Worm (Caenorhabditis elegans) whole organism, mixed stage, embryonic: Measurements from ENCODE around the gene srx-110.

Source experiments
- M03D4.4 ChIP-seq: sonication (generic microtip); optimal IDR thresholded peaks from 2 replicates; lab custom pipeline; 2017; ENCODE audit warnings: mild to moderate bottlenecking, missing genetic modification characterization, missing compliant biosample characterization
- bed-3 ChIP-seq: fragments of 200-800 bp; sonication (Bioruptor generic); optimal IDR thresholded peaks from 3 replicates; lab custom pipeline; 2018; ENCODE audit warnings: mild to moderate bottlenecking, missing genetic modification characterization, moderate library complexity, missing compliant biosample characterization
- blmp-1 ChIP-seq: fragments of 150-350 bp; optimal IDR thresholded peaks from 2 replicates; lab custom pipeline; 2014; ENCODE audit warnings: missing biosample characterization, missing genetic modification characterization
- ceh-39 ChIP-seq: fragments of 150-350 bp; optimal IDR thresholded peaks from 2 replicates; lab custom pipeline; 2014; ENCODE audit warnings: missing biosample characterization, missing genetic modification characterization
- ceh-43 ChIP-seq: fragments of 200-800 bp; sonication (Bioruptor generic); optimal IDR thresholded peaks from 2 replicates; lab custom pipeline; 2018; ENCODE audit warnings: mild to moderate bottlenecking, missing genetic modification characterization, moderate library complexity, missing compliant biosample characterization
- ceh-83 ChIP-seq: fragments of 200-800 bp; sonication (Bioruptor generic); optimal IDR thresholded peaks from 2 replicates; lab custom pipeline; 2018; ENCODE audit warnings: mild to moderate bottlenecking, missing genetic modification characterization, missing compliant biosample characterization
- cnd-1 ChIP-seq: fragments of 200-800 bp; sonication (Bioruptor generic); optimal IDR thresholded peaks from 2 replicates; lab custom pipeline; 2018; ENCODE audit warnings: mild to moderate bottlenecking, missing genetic modification characterization, missing compliant biosample characterization
- drap-1 ChIP-seq: fragments of 200-800 bp; sonication (Bioruptor generic); optimal IDR thresholded peaks from 3 replicates; lab custom pipeline; 2018; ENCODE audit warnings: mild to moderate bottlenecking, missing genetic modification characterization, missing compliant biosample characterization
- elt-1 ChIP-seq: sonication (generic microtip); optimal IDR thresholded peaks from 2 replicates; lab custom pipeline; 2017; ENCODE audit warnings: missing genetic modification characterization, mild to moderate bottlenecking, missing compliant biosample characterization, antibody characterized with exemption, moderate library complexity, borderline replicate concordance; ENCODE audit not compliant: insufficient read depth
- elt-3 ChIP-seq: fragments of 150-350 bp; optimal IDR thresholded peaks from 2 replicates; lab custom pipeline; 2014; ENCODE audit warnings: missing biosample characterization, missing genetic modification characterization
- flh-1 ChIP-seq: fragments of 200-800 bp; sonication (Bioruptor generic); optimal IDR thresholded peaks from 2 replicates; lab custom pipeline; 2018; ENCODE audit warnings: mild to moderate bottlenecking, missing genetic modification characterization, moderate library complexity, missing compliant biosample characterization
- ham-2 ChIP-seq: fragments of 200-800 bp; sonication (Bioruptor generic); optimal IDR thresholded peaks from 2 replicates; lab custom pipeline; 2018; ENCODE audit warnings: mild to moderate bottlenecking, missing genetic modification characterization, missing compliant biosample characterization
- hlh-1 ChIP-seq: fragments of 150-350 bp; optimal IDR thresholded peaks from 2 replicates; lab custom pipeline; 2014; ENCODE audit warnings: missing biosample characterization, missing genetic modification reagents, missing genetic modification characterization
- lin-13 ChIP-seq: fragments of 150-350 bp; optimal IDR thresholded peaks from 2 replicates; lab custom pipeline; 2014; ENCODE audit warnings: missing biosample characterization, missing genetic modification characterization
- lin-32 ChIP-seq: fragments of 200-800 bp; sonication (Bioruptor generic); optimal IDR thresholded peaks from 2 replicates; lab custom pipeline; 2018; ENCODE audit warnings: mild to moderate bottlenecking, missing genetic modification characterization, missing compliant biosample characterization
- lsy-2 ChIP-seq: fragments of 150-350 bp; optimal IDR thresholded peaks from 2 replicates; lab custom pipeline; 2014; ENCODE audit warnings: missing biosample characterization, missing genetic modification characterization
- mab-5 ChIP-seq: fragments of 150-350 bp; optimal IDR thresholded peaks from 2 replicates; lab custom pipeline; 2014; ENCODE audit warnings: missing biosample characterization, missing genetic modification characterization
- mep-1 ChIP-seq: fragments of 150-350 bp; optimal IDR thresholded peaks from 2 replicates; lab custom pipeline; 2017; ENCODE audit warnings: missing biosample characterization, missing genetic modification reagents, missing genetic modification characterization, inconsistent platforms
- mls-2 ChIP-seq: sonication (generic microtip); optimal IDR thresholded peaks from 2 replicates; lab custom pipeline; 2016; ENCODE audit warnings: mild to moderate bottlenecking, missing genetic modification characterization, moderate library complexity, missing compliant biosample characterization
- nhr-12 ChIP-seq: fragments of 150-350 bp; optimal IDR thresholded peaks from 2 replicates; lab custom pipeline; 2014; ENCODE audit warnings: missing biosample characterization, missing genetic modification characterization
- nhr-2 ChIP-seq: fragments of 150-350 bp; optimal IDR thresholded peaks from 2 replicates; lab custom pipeline; 2014; ENCODE audit warnings: missing biosample characterization, missing genetic modification characterization
- nhr-237 ChIP-seq: fragments of 150-350 bp; optimal IDR thresholded peaks from 2 replicates; lab custom pipeline; 2014; ENCODE audit warnings: missing biosample characterization, missing genetic modification characterization
- nhr-28 ChIP-seq: fragments of 150-350 bp; optimal IDR thresholded peaks from 2 replicates; lab custom pipeline; 2014; ENCODE audit warnings: missing biosample characterization, missing genetic modification characterization
- nhr-76 ChIP-seq: sonication (generic microtip); optimal IDR thresholded peaks from 2 replicates; lab custom pipeline; 2017; ENCODE audit warnings: missing biosample characterization, missing genetic modification characterization
- pha-4 ChIP-seq: fragments of 150-350 bp; optimal IDR thresholded peaks from 2 replicates; lab custom pipeline; 2018; ENCODE audit warnings: missing biosample characterization, missing genetic modification reagents, missing genetic modification characterization
- sem-2 ChIP-seq: fragments of 200-800 bp; sonication (Bioruptor generic); optimal IDR thresholded peaks from 2 replicates; lab custom pipeline; 2018; ENCODE audit warnings: mild to moderate bottlenecking, missing genetic modification characterization, missing compliant biosample characterization
- snpc-4 ChIP-seq: fragments of 150-350 bp; optimal IDR thresholded peaks from 2 replicates; lab custom pipeline; 2014; ENCODE audit warnings: missing biosample characterization, missing genetic modification characterization
- sptf-1 ChIP-seq: sonication (generic microtip); optimal IDR thresholded peaks from 2 replicates; lab custom pipeline; 2017; ENCODE audit warnings: mild to moderate bottlenecking, missing genetic modification characterization, moderate library complexity, missing compliant biosample characterization
- unc-120 ChIP-seq: sonication (generic microtip); optimal IDR thresholded peaks from 2 replicates; lab custom pipeline; 2017; ENCODE audit warnings: missing genetic modification characterization, missing compliant biosample characterization; ENCODE audit not compliant: poor library complexity, severe bottlenecking
- unc-39 ChIP-seq: fragments of 150-350 bp; optimal IDR thresholded peaks from 2 replicates; lab custom pipeline; 2014; ENCODE audit warnings: missing biosample characterization, missing genetic modification characterization
- unc-62 ChIP-seq: fragments of 150-350 bp; optimal IDR thresholded peaks from 2 replicates; lab custom pipeline; 2014; ENCODE audit warnings: missing biosample characterization, missing genetic modification reagents, missing genetic modification characterization
- zip-8 ChIP-seq: fragments of 150-350 bp; optimal IDR thresholded peaks from 2 replicates; lab custom pipeline; 2014; ENCODE audit warnings: missing biosample characterization, missing genetic modification characterization
- ztf-11 ChIP-seq: fragments of 150-350 bp; optimal IDR thresholded peaks from 2 replicates; lab custom pipeline; 2014; ENCODE audit warnings: missing biosample characterization, missing genetic modification characterization

The srx-110 gene

ce11 chrII:3669315-3669714 lies 40.0 kb upstream of the srx-110 start, which contains the start of gene srx-97:
Gene srx-97, minus strand, starts transcription at chrII:3669415.
- no peak for TF ChIP-seq lin-13 (tag; lab: Kevin White, UChicago)
- TF ChIP-seq lsy-2 (tag; lab: Kevin White, UChicago): no peak
- TF ChIP-seq unc-62 (GFP tag; lab: Kevin White, UChicago): no peak
- no peak for TF ChIP-seq mab-5
- TF ChIP-seq snpc-4 (tag; lab: Kevin White, UChicago): no peak
- no peak for TF ChIP-seq ham-2 (GFP tag; lab: Kevin White, UChicago)
- TF ChIP-seq ceh-83: no peak
- TF ChIP-seq unc-39 (tag; lab: Kevin White, UChicago): no peak
- no peak for TF ChIP-seq nhr-28
- TF ChIP-seq ceh-39 (tag; lab: Kevin White, UChicago): no peak
- TF ChIP-seq nhr-12 (tag; lab: Kevin White, UChicago): no peak
- TF ChIP-seq nhr-2: no peak
- no peak for TF ChIP-seq flh-1 (GFP tag; lab: Kevin White, UChicago)
- no peak for TF ChIP-seq cnd-1 (tag; lab: Kevin White, UChicago)

- no peak for TF ChIP-seq zip-8 (tag; lab: Kevin White, UChicago)
- TF ChIP-seq nhr-12 (tag; lab: Kevin White, UChicago): no peak
- TF ChIP-seq elt-1: no peak
- no peak for TF ChIP-seq lin-13 (tag; lab: Kevin White, UChicago)
- TF ChIP-seq elt-3 (tag; lab: Kevin White, UChicago): no peak
- TF ChIP-seq ceh-43 (GFP tag; lab: Kevin White, UChicago): no peak
- no peak for TF ChIP-seq sptf-1 (tag; lab: Kevin White, UChicago)
- TF ChIP-seq mls-2 (tag; lab: Kevin White, UChicago): no peak
- no peak for TF ChIP-seq unc-120 (tag; lab: Kevin White, UChicago)
- no peak for TF ChIP-seq bed-3 (GFP tag; lab: Kevin White, UChicago)
- TF ChIP-seq ztf-11 (tag; lab: Kevin White, UChicago): no peak
- no peak for TF ChIP-seq unc-39 (tag; lab: Kevin White, UChicago)
- no peak for TF ChIP-seq unc-62 (GFP tag; lab: Kevin White, UChicago)
- TF ChIP-seq nhr-2: no peak
- TF ChIP-seq snpc-4 (tag; lab: Kevin White, UChicago): no peak
Observed at ce11 chrII:3670956-3671355, 38.4 kb upstream of the srx-110 start, which contains the start of gene srx-98. Gene srx-98, minus strand, starts transcription at chrII:3671056.

- no peak for TF ChIP-seq cnd-1 (tag; lab: Kevin White, UChicago)
- TF ChIP-seq lsy-2 (tag; lab: Kevin White, UChicago): no peak
- TF ChIP-seq nhr-237 (tag; lab: Kevin White, UChicago): no peak
- no peak for TF ChIP-seq nhr-76 (tag; lab: Kevin White, UChicago)
Observed at ce11 chrII:3673493-3673892, 35.9 kb upstream of the srx-110 start, which contains the start of gene sea-1. Gene sea-1, minus strand, starts transcription at chrII:3673593.

- TF ChIP-seq nhr-237 (tag; lab: Kevin White, UChicago) (no peak), blmp-1 (tag; lab: Kevin White, UChicago) (no peak), M03D4.4 (no peak), nhr-76 (tag; lab: Kevin White, UChicago) (no peak), pha-4 (tag; lab: Kevin White, UChicago) (no peak), flh-1 (GFP tag; lab: Kevin White, UChicago) (no peak), bed-3 (GFP tag; lab: Kevin White, UChicago) (no peak), hlh-1 (tag; lab: Kevin White, UChicago) (no peak), drap-1 (GFP tag; lab: Kevin White, UChicago) (no peak)
Observed at ce11 chrII:3675176-3675575, 34.2 kb upstream of the srx-110 start, which contains the start of gene F19B10.2. Gene F19B10.2, plus strand, starts transcription at chrII:3675476.

- TF ChIP-seq unc-120 (tag; lab: Kevin White, UChicago) (no peak), nhr-28 (no peak), snpc-4 (tag; lab: Kevin White, UChicago) (no peak), mab-5 (no peak), sem-2 (GFP tag; lab: Kevin White, UChicago) (no peak), mep-1 (tag; lab: Kevin White, UChicago) (no peak), elt-3 (tag; lab: Kevin White, UChicago) (no peak), ceh-83 (no peak), hlh-1 (tag; lab: Kevin White, UChicago) (no peak), lin-32 (GFP tag; lab: Kevin White, UChicago) (no peak), flh-1 (GFP tag; lab: Kevin White, UChicago) (no peak), ham-2 (GFP tag; lab: Kevin White, UChicago) (no peak), unc-39 (tag; lab: Kevin White, UChicago) (no peak), lin-13 (tag; lab: Kevin White, UChicago) (no peak)
Observed at ce11 chrII:3678978-3679377, 30.4 kb upstream of the srx-110 start.
